In genomic region chr3R:30222236-30222635, dm6 we compare ENCODE assay signal across 2 fruit fly cellular contexts.
A peak's percentile ranks its signal among the peaks of the same experiment; 100 is the strongest.
TF ChIP-seq lines count a peak whose summit lies in the region.

No protein-coding gene starts in this region.

- TF ChIP-seq CTCF in whole organism, embryonic (GFP tag; optimal IDR thresholded peaks at IDR 0.05; lab: Kevin White, UChicago), result no peak

TF ChIP-seq in whole organism, embryonic, 481 proteins besides CTCF, POLR2A, EP300 and RAD21 (continues in another document):
- no peak for TF ChIP-seq Lpt (GFP tag; optimal IDR thresholded peaks at IDR 0.05; lab: Kevin White, UChicago)
- no peak for TF ChIP-seq odd (GFP tag; optimal IDR thresholded peaks at IDR 0.05; lab: Kevin White, UChicago)
- TF ChIP-seq CG10979 (tag; optimal IDR thresholded peaks at IDR 0.05; lab: Kevin White, UChicago), result peak; percentile 57
- no peak for TF ChIP-seq BtbVII (GFP tag; optimal IDR thresholded peaks at IDR 0.05; lab: Kevin White, UChicago)
- peak; percentile 41; the same call in 1 of the 2 replicates for TF ChIP-seq CG4404 (GFP tag; IDR thresholded peaks at IDR 0.05; lab: Robert Waterston, UW)
- no peak for TF ChIP-seq H2.0 (GFP tag; IDR thresholded peaks at IDR 0.05; lab: Robert Waterston, UW)
- TF ChIP-seq slbo (GFP tag; IDR thresholded peaks at IDR 0.05; lab: Robert Waterston, UW), result peak; percentile 25; the same call in 1 of the 2 replicates
- TF ChIP-seq CG12744 (GFP tag; optimal IDR thresholded peaks at IDR 0.05; lab: Kevin White, UChicago), result no peak
- no peak for TF ChIP-seq CG2202 (tag; optimal IDR thresholded peaks at IDR 0.05; lab: Kevin White, UChicago)
- TF ChIP-seq tgo (GFP tag; IDR thresholded peaks at IDR 0.05; lab: Robert Waterston, UW), result 0 out of 3 replicates have a peak, but pooled peaks have one; percentile 16
- TF ChIP-seq dmrt11E (tag; optimal IDR thresholded peaks at IDR 0.05; lab: Kevin White, UChicago), result peak; percentile 63
- TF ChIP-seq CG18599 (GFP tag; optimal IDR thresholded peaks at IDR 0.05; lab: Kevin White, UChicago), result peak; percentile 9
- TF ChIP-seq CG2116 (GFP tag; optimal IDR thresholded peaks at IDR 0.05; lab: Kevin White, UChicago), result no peak
- TF ChIP-seq dan (GFP tag; IDR thresholded peaks at IDR 0.05; lab: Robert Waterston, UW), result no peak
- TF ChIP-seq MTF-1 (GFP tag; optimal IDR thresholded peaks at IDR 0.05; lab: Kevin White, UChicago; ENCODE audit: borderline replicate concordance), result no peak
- no peak for TF ChIP-seq z (GFP tag; IDR thresholded peaks at IDR 0.05; lab: Robert Waterston, UW)
- TF ChIP-seq CG6813 (GFP tag; optimal IDR thresholded peaks at IDR 0.05; lab: Kevin White, UChicago), result no peak
- no peak for TF ChIP-seq Bgb (GFP tag; IDR thresholded peaks at IDR 0.05; lab: Robert Waterston, UW; ENCODE audit: partially characterized antibody)
- TF ChIP-seq CG11560 (tag; IDR thresholded peaks at IDR 0.05; lab: Robert Waterston, UW), result no peak
- TF ChIP-seq pita (GFP tag; optimal IDR thresholded peaks at IDR 0.05; lab: Kevin White, UChicago), result no peak
- no peak for TF ChIP-seq CG10431 (GFP tag; optimal IDR thresholded peaks at IDR 0.05; lab: Kevin White, UChicago)
- 0 out of 3 replicates have a peak, but pooled peaks have one; percentile 46 for TF ChIP-seq CG11456 (GFP tag; IDR thresholded peaks at IDR 0.05; lab: Robert Waterston, UW)
- TF ChIP-seq CG10267 (tag; optimal IDR thresholded peaks at IDR 0.05; lab: Kevin White, UChicago), result peak; percentile 9
- no peak for TF ChIP-seq wor (GFP tag; IDR thresholded peaks at IDR 0.05; lab: Robert Waterston, UW)
- TF ChIP-seq trem (tag; optimal IDR thresholded peaks at IDR 0.05; lab: Kevin White, UChicago), result peak; percentile 16
- no peak for TF ChIP-seq nerfin-2 (GFP tag; IDR thresholded peaks at IDR 0.05; lab: Robert Waterston, UW; ENCODE audit: partially characterized antibody)
- peak; percentile 33 for TF ChIP-seq Xbp1 (GFP tag; optimal IDR thresholded peaks at IDR 0.05; lab: Kevin White, UChicago)
- peak; percentile 46 for TF ChIP-seq sens (GFP tag; lab: Kevin White, UChicago)
- TF ChIP-seq MBD-R2 (GFP tag; IDR thresholded peaks at IDR 0.05; lab: Robert Waterston, UW), result no peak
- no peak for TF ChIP-seq HLH4C (GFP tag; IDR thresholded peaks at IDR 0.05; lab: Robert Waterston, UW; ENCODE audit: partially characterized antibody)
- TF ChIP-seq hb (GFP tag; IDR thresholded peaks at IDR 0.05; lab: Robert Waterston, UW; ENCODE audit: partially characterized antibody), result no peak
- TF ChIP-seq lmd (GFP tag; IDR thresholded peaks at IDR 0.05; lab: Robert Waterston, UW), result no peak
- no peak for TF ChIP-seq prd (optimal IDR thresholded peaks at IDR 0.05; lab: Kevin White, UChicago)
- TF ChIP-seq prd (GFP tag; IDR thresholded peaks at IDR 0.05; lab: Robert Waterston, UW), result peak; percentile 71; the same call in 2 of the 3 replicates
- TF ChIP-seq CG17912 (GFP tag; optimal IDR thresholded peaks at IDR 0.05; lab: Kevin White, UChicago), result no peak
- no peak for TF ChIP-seq ro (GFP tag; IDR thresholded peaks at IDR 0.05; lab: Robert Waterston, UW)
- peak; percentile 8 for TF ChIP-seq Sox100B (GFP tag; optimal IDR thresholded peaks at IDR 0.05; lab: Kevin White, UChicago)
- TF ChIP-seq TFAM (GFP tag; optimal IDR thresholded peaks at IDR 0.05; lab: Kevin White, UChicago), result no peak
- no peak for TF ChIP-seq ac (GFP tag; optimal IDR thresholded peaks at IDR 0.05; lab: Kevin White, UChicago)
- peak; percentile 41 for TF ChIP-seq CG7839 (tag; optimal IDR thresholded peaks at IDR 0.05; lab: Kevin White, UChicago)
- TF ChIP-seq shn (GFP tag; optimal IDR thresholded peaks at IDR 0.05; lab: Kevin White, UChicago), result no peak
- TF ChIP-seq dysf (GFP tag; IDR thresholded peaks at IDR 0.05; lab: Robert Waterston, UW), result 0 out of 3 replicates have a peak, but pooled peaks have one; percentile 6
- no peak for TF ChIP-seq ATbp (GFP tag; optimal IDR thresholded peaks at IDR 0.05; lab: Kevin White, UChicago)
- TF ChIP-seq stc (GFP tag; IDR thresholded peaks at IDR 0.05; lab: Robert Waterston, UW), result peak; percentile 43; the same call in 1 of the 2 replicates
- no peak for TF ChIP-seq Fer3 (tag; optimal IDR thresholded peaks at IDR 0.05; lab: Kevin White, UChicago)

TF ChIP-seq in whole organism, prepupa, 60 proteins besides CTCF, POLR2A, EP300 and RAD21:
- no peak for TF ChIP-seq CG1621 (tag; optimal IDR thresholded peaks at IDR 0.05; lab: Kevin White, UChicago)
- TF ChIP-seq ss (GFP tag; optimal IDR thresholded peaks at IDR 0.05; lab: Kevin White, UChicago), result no peak
- TF ChIP-seq CG7368 (GFP tag; optimal IDR thresholded peaks at IDR 0.05; lab: Kevin White, UChicago), result no peak
- peak; percentile 56 for TF ChIP-seq Eip78C (GFP tag; lab: Kevin White, UChicago)
- TF ChIP-seq dsx (GFP tag; optimal IDR thresholded peaks at IDR 0.05; lab: Kevin White, UChicago; ENCODE audit: poor library complexity, severe bottlenecking), result no peak
- TF ChIP-seq salr (GFP tag; optimal IDR thresholded peaks at IDR 0.05; lab: Kevin White, UChicago), result no peak
- no peak for TF ChIP-seq CG10669 (GFP tag; optimal IDR thresholded peaks at IDR 0.05; lab: Kevin White, UChicago)
- no peak for TF ChIP-seq lz (GFP tag; optimal IDR thresholded peaks at IDR 0.05; lab: Kevin White, UChicago)
- peak; percentile 57 for TF ChIP-seq svp (GFP tag; lab: Kevin White, UChicago)

Comparison
In these comparisons a context has a peak if more than half of its experiments do, and no peak if none do; other contexts are left out.
1. Of the 7 proteins assayed by ChIP-seq in both whole organism, embryonic and whole organism, prepupa: peak only in whole organism, embryonic: Blimp-1 and Sox102F; only in whole organism, prepupa: none; in both: none; in neither: 5.